Worm (Caenorhabditis elegans) whole organism, L4 larva: ENCODE data around the gene ivph-3.
A peak's percentile ranks its signal among the peaks of the same experiment; 100 is the strongest.

ENCODE experiments used
- D1046.2 ChIP-seq: fragments of 200-800 bp; sonication (Bioruptor generic); IDR thresholded peaks from 2 replicates; pipeline ENCODE4 v1.3.6; 2022; ENCODE audit warnings: missing genetic modification characterization, missing compliant biosample characterization
- F10B5.3 ChIP-seq: sonication (generic microtip); optimal IDR thresholded peaks from 2 replicates; lab custom pipeline; 2016; ENCODE audit warnings: mild to moderate bottlenecking, missing genetic modification characterization, missing compliant biosample characterization
- F37D6.2 ChIP-seq: sonication (generic microtip); optimal IDR thresholded peaks from 2 replicates; lab custom pipeline; 2016; ENCODE audit warnings: mild to moderate bottlenecking, missing genetic modification characterization, missing compliant biosample characterization
- F49E8.2 ChIP-seq: sonication (generic microtip); optimal IDR thresholded peaks from 2 replicates; lab custom pipeline; 2016; ENCODE audit warnings: missing compliant biosample characterization, mild to moderate bottlenecking, missing genetic modification characterization, borderline replicate concordance
- Y48G9A.11 ChIP-seq: fragments of 200-800 bp; sonication (Bioruptor generic); IDR thresholded peaks from 2 replicates; pipeline ENCODE4 v1.3.6; 2022; ENCODE audit warnings: missing genetic modification reagents, missing genetic modification characterization, missing compliant biosample characterization
- Y75B8A.6 ChIP-seq: fragments of 200-800 bp; sonication (Bioruptor generic); IDR thresholded peaks from 2 replicates; pipeline ENCODE4 v1.3.6; 2022; ENCODE audit warnings: missing genetic modification reagents, missing genetic modification characterization, missing compliant biosample characterization
- ZK546.5 ChIP-seq, 2 experiments: sonication (generic microtip); optimal IDR thresholded peaks; 2 replicates each; lab custom pipeline; 2017; ENCODE audit warnings: missing biosample characterization in 2 of 2, missing genetic modification characterization in 2 of 2
- arid-1 ChIP-seq: fragments of 200-800 bp; sonication (Bioruptor generic); conservative IDR thresholded peaks from 2 replicates; pipeline ENCODE4 v1.3.6; 2022; ENCODE audit warnings: missing genetic modification reagents, missing genetic modification characterization, missing compliant biosample characterization
- ceh-20 ChIP-seq: fragments of 200-800 bp; sonication (Bioruptor generic); IDR thresholded peaks from 2 replicates; pipeline ENCODE4 v1.3.6; 2022; ENCODE audit warnings: missing genetic modification reagents, missing genetic modification characterization, missing compliant biosample characterization
- ceh-44 ChIP-seq: fragments of 200-800 bp; sonication (Bioruptor generic); IDR thresholded peaks from 2 replicates; pipeline ENCODE4 v1.3.6; 2022; ENCODE audit warnings: missing genetic modification reagents, missing genetic modification characterization, missing compliant biosample characterization
- ctbp-1 ChIP-seq: fragments of 200-800 bp; sonication (Bioruptor generic); IDR thresholded peaks from 2 replicates; pipeline ENCODE4 v1.3.6; 2022; ENCODE audit warnings: missing genetic modification reagents, missing genetic modification characterization, missing compliant biosample characterization
- daf-16 ChIP-seq, 3 experiments: sonication (generic microtip); optimal IDR thresholded peaks; 2 replicates each; lab custom pipeline; 2016 to 2017; ENCODE audit warnings: missing genetic modification characterization in 3 of 3, missing genetic modification reagents in 3 of 3, mild to moderate bottlenecking in 2 of 3, missing compliant biosample characterization in 2 of 3, missing biosample characterization in 1 of 3, moderate library complexity in 1 of 3
- dmd-6 ChIP-seq: fragments of 200-800 bp; sonication (Bioruptor generic); IDR thresholded peaks from 2 replicates; pipeline ENCODE4 v1.3.6; 2022; ENCODE audit warnings: missing genetic modification reagents, missing genetic modification characterization, missing compliant biosample characterization
- duxl-1 ChIP-seq: sonication (generic microtip); optimal IDR thresholded peaks from 2 replicates; lab custom pipeline; 2016; ENCODE audit warnings: mild to moderate bottlenecking, missing genetic modification characterization, moderate library complexity, missing compliant biosample characterization; ENCODE audit not compliant: poor library complexity
- hif-1 ChIP-seq, 2 experiments: sonication (generic microtip); optimal IDR thresholded peaks; 2 replicates each; lab custom pipeline; 2016 to 2017; ENCODE audit warnings: missing compliant biosample characterization in 2 of 2, missing genetic modification characterization in 2 of 2, missing genetic modification reagents in 2 of 2, missing genotype in 2 of 2, mild to moderate bottlenecking in 1 of 2
- hlh-11 ChIP-seq: fragments of 200-800 bp; sonication (Bioruptor generic); optimal IDR thresholded peaks from 2 replicates; lab custom pipeline; 2018; ENCODE audit warnings: mild to moderate bottlenecking, missing genetic modification characterization, missing compliant biosample characterization
- hlh-30 ChIP-seq: sonication (generic microtip); optimal IDR thresholded peaks from 2 replicates; lab custom pipeline; 2017; ENCODE audit warnings: antibody characterized with exemption, mild to moderate bottlenecking, missing genetic modification characterization, missing compliant biosample characterization; ENCODE audit not compliant: insufficient read depth
- hmg-1.1 ChIP-seq: fragments of 200-800 bp; sonication (Bioruptor generic); IDR thresholded peaks from 2 replicates; pipeline ENCODE4 v1.3.6; 2022; ENCODE audit warnings: missing genetic modification reagents, missing genetic modification characterization, missing compliant biosample characterization
- jun-1 ChIP-seq: fragments of 150-350 bp; optimal IDR thresholded peaks from 2 replicates; lab custom pipeline; 2014; ENCODE audit warnings: missing biosample characterization, missing genetic modification reagents, missing genetic modification characterization
- lim-7 ChIP-seq: fragments of 200-800 bp; sonication (Bioruptor generic); IDR thresholded peaks from 2 replicates; pipeline ENCODE4 v1.3.6; 2022; ENCODE audit warnings: missing genetic modification characterization, missing compliant biosample characterization
- lin-29 ChIP-seq: fragments of 200-800 bp; sonication (Bioruptor generic); IDR thresholded peaks from 2 replicates; pipeline ENCODE4 v1.3.6; 2022; ENCODE audit warnings: missing genetic modification reagents, missing genetic modification characterization, missing compliant biosample characterization
- lin-38 ChIP-seq: fragments of 200-800 bp; sonication (Bioruptor generic); IDR thresholded peaks from 2 replicates; pipeline ENCODE4 v1.3.6; 2022; ENCODE audit warnings: missing genetic modification reagents, missing genetic modification characterization, missing compliant biosample characterization
- lir-3 ChIP-seq: sonication (generic microtip); optimal IDR thresholded peaks from 2 replicates; lab custom pipeline; 2016; ENCODE audit warnings: mild to moderate bottlenecking, missing genetic modification characterization, missing compliant biosample characterization
- lsy-2 ChIP-seq, 2 experiments: fragments of 150-350 bp in 1 of 2; sonication (generic microtip) in 1 of 2; optimal IDR thresholded peaks; 2 replicates each; lab custom pipeline; 2014 to 2017; ENCODE audit warnings: missing biosample characterization in 2 of 2, missing genetic modification characterization in 2 of 2
- madf-5 ChIP-seq, 2 experiments: fragments of 200-800 bp; sonication (Bioruptor generic); IDR thresholded peaks; 2 replicates each; pipeline ENCODE4 v1.3.6; 2022; ENCODE audit warnings: missing compliant biosample characterization in 2 of 2, missing genetic modification characterization in 2 of 2
- madf-9 ChIP-seq: fragments of 200-800 bp; sonication (Bioruptor generic); conservative IDR thresholded peaks from 2 replicates; pipeline ENCODE4 v1.3.6; 2022; ENCODE audit warnings: missing genetic modification reagents, missing genetic modification characterization, missing compliant biosample characterization
- mep-1 ChIP-seq: fragments of 150-350 bp; sonication (generic microtip); optimal IDR thresholded peaks from 3 replicates; lab custom pipeline; 2014; ENCODE audit warnings: missing biosample characterization, missing genetic modification characterization
- mes-2 ChIP-seq: sonication (generic microtip); optimal IDR thresholded peaks from 2 replicates; lab custom pipeline; 2016; ENCODE audit warnings: missing genotype, mild to moderate bottlenecking, missing genetic modification characterization, missing compliant biosample characterization; ENCODE audit not compliant: poor library complexity, severe bottlenecking
- mxl-2 ChIP-seq: fragments of 200-800 bp; sonication (Bioruptor generic); conservative IDR thresholded peaks from 2 replicates; pipeline ENCODE4 v1.3.6; 2022; ENCODE audit warnings: missing genetic modification reagents, missing genetic modification characterization, missing compliant biosample characterization
- nhr-10 ChIP-seq: fragments of 150-350 bp; optimal IDR thresholded peaks from 2 replicates; lab custom pipeline; 2014; ENCODE audit warnings: missing biosample characterization, missing genetic modification characterization
- nhr-102 ChIP-seq: sonication (generic microtip); optimal IDR thresholded peaks from 2 replicates; lab custom pipeline; 2016; ENCODE audit warnings: mild to moderate bottlenecking, missing genetic modification characterization, moderate library complexity, missing compliant biosample characterization
- nhr-25 ChIP-seq: sonication (generic microtip); optimal IDR thresholded peaks from 2 replicates; lab custom pipeline; 2017; ENCODE audit warnings: missing genetic modification characterization, mild to moderate bottlenecking, missing compliant biosample characterization, antibody characterized with exemption, moderate library complexity, borderline replicate concordance; ENCODE audit not compliant: insufficient read depth
- nhr-28 ChIP-seq: fragments of 150-350 bp; optimal IDR thresholded peaks from 2 replicates; lab custom pipeline; 2014; ENCODE audit warnings: missing biosample characterization, missing genetic modification characterization
- nhr-48 ChIP-seq: sonication (generic microtip); optimal IDR thresholded peaks from 2 replicates; lab custom pipeline; 2016; ENCODE audit warnings: mild to moderate bottlenecking, missing genetic modification characterization, missing compliant biosample characterization
- php-3 ChIP-seq: fragments of 200-800 bp; sonication (Bioruptor generic); IDR thresholded peaks from 2 replicates; pipeline ENCODE4 v1.3.6; 2022; ENCODE audit warnings: missing genetic modification reagents, missing genetic modification characterization, missing compliant biosample characterization
- rbr-2 ChIP-seq: sonication (generic microtip); optimal IDR thresholded peaks from 2 replicates; lab custom pipeline; 2016; ENCODE audit warnings: missing genotype, missing genetic modification characterization, missing compliant biosample characterization
- set-16 ChIP-seq: fragments of 200-800 bp; sonication (Bioruptor generic); IDR thresholded peaks from 2 replicates; pipeline ENCODE4 v1.3.6; 2022; ENCODE audit warnings: missing genetic modification reagents, missing genetic modification characterization, missing compliant biosample characterization
- snpc-1.2 ChIP-seq: fragments of 200-800 bp; sonication (Bioruptor generic); IDR thresholded peaks from 2 replicates; pipeline ENCODE4 v1.3.6; 2022; ENCODE audit warnings: missing genetic modification reagents, missing genetic modification characterization, missing compliant biosample characterization
- tag-97 ChIP-seq: fragments of 200-800 bp; sonication (Bioruptor generic); IDR thresholded peaks from 2 replicates; pipeline ENCODE4 v1.3.6; 2022; ENCODE audit warnings: missing genetic modification characterization, missing compliant biosample characterization
- unc-130 ChIP-seq: sonication (generic microtip); optimal IDR thresholded peaks from 2 replicates; lab custom pipeline; 2016; ENCODE audit warnings: missing genetic modification reagents, missing genetic modification characterization, missing compliant biosample characterization
- zfp-2 ChIP-seq: sonication (generic microtip); optimal IDR thresholded peaks from 2 replicates; lab custom pipeline; 2016; ENCODE audit warnings: mild to moderate bottlenecking, missing genetic modification characterization, missing compliant biosample characterization
- zip-2 ChIP-seq: fragments of 150-350 bp; optimal IDR thresholded peaks from 2 replicates; lab custom pipeline; 2014; ENCODE audit warnings: missing biosample characterization, missing genetic modification characterization

Gene ivph-3

DNA sequence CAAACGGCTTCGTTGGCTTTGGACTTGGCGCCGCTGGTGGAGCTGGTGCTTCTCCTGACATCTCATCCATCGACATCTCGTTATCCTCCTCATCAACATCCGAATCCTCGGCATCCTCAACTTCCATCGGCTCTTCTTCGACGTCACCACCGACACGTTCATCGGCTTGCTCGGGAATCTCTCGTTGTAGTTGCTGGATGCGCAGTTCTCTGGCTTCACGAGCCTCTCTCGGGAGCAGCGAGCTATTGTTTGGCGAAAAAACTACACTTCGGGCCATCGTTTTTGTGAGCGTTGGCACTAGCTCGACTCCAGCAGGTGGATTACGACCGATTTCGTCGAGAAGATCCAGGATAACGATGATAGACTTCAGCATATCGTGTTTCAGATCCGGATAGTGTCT lies 7.5 kb upstream of the ivph-3 start:
- TF ChIP-seq set-16 (peak; percentile 63), nhr-28 (tag; lab: Kevin White, UChicago) (no peak)
- TF ChIP-seq, all 104 proteins: peak for 1

DNA sequence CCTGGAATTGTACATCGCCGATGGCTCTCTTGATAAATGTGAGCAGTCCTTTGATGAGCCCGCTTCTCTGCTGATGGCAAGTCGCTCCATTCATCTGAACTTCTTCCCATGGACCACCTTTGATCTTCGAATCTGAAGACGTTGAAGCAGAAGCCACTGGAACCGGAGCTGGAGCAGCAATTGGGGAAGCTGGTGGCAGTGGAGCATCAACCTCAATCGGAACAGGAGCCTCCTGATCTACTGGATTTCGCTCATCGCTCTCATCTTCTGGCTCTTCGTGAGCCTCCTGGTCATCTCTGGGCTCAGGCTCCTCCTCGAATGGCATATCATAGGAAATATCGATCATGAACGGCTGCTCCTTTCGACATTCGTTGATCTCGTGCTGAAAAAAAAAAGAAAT lies 6.6 kb upstream of the ivph-3 start:
- no peak for TF ChIP-seq unc-130 (GFP tag; lab: Kevin White, UChicago)
- TF ChIP-seq set-16, result peak; percentile 72

DNA sequence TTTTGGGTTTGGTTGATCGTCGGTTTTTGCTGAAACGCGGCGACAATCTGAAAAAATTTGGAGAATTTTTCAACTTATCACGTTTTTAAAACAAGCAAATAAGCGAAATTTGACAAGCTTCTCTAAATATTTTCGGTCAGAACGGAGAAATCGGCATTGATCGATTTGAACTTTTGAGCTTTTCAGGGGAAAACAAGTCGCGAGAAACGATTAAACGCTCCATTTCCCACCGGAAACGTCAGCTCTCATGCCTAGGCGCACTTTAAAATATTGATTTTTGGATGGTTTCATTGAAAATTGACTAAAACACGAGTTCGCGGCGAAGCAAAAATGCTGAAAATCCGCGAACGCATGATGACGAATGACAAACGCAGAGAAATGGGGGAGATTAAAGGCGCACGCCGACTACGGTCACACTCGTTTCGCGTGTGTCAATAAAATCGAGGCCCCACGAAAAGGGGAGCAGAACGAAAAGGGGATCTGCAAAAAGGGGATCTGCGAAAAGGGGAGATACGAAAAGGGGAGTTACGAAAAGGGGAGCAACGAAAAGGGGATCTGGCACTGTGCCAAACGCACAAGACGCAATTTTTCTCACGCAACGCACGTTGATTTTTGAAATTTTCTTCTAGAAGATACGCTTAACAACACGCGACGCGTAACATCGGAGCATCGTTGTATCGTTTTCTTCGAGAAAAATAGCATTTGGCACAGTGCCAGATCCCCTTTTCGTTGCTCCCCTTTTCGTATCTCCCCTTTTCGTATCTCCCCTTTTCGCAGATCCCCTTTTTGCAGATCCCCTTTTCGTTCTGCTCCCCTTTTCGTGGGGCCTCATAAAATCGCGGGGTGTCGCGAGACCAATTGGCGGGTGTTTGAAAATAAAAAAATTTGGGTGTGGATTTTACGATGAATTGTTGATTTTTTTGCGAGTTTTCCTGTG lies 3.2 kb upstream of the ivph-3 start, which contains the start of gene eel-1:
Gene eel-1, minus strand, starts transcription at position 51 of the 937 bp plus-strand sequence.
- peak; percentile 82 for TF ChIP-seq zfp-2 (tag; lab: Kevin White, UChicago)
- TF ChIP-seq ZK546.5 (tag; optimal IDR thresholded peaks at IDR 0.05; lab: Kevin White, UChicago), result peak in 1 of 2 experiments; percentile 35
- peak; percentile 93 for TF ChIP-seq snpc-1.2
- peak; percentile 98 for TF ChIP-seq Y75B8A.6 (GFP tag; lab: Robert Waterston, UW)
- peak; percentile 98 for TF ChIP-seq madf-5 (GFP tag; IDR thresholded peaks at IDR 0.05; lab: Robert Waterston, UW)
- peak; percentile 97 for TF ChIP-seq mep-1 (tag; lab: Kevin White, UChicago)
- peak; percentile 99 for TF ChIP-seq madf-9
- TF ChIP-seq daf-16 (GFP tag; optimal IDR thresholded peaks at IDR 0.05; lab: Kevin White, UChicago), result peak; percentile 38 to 75
- peak; percentile 62 for TF ChIP-seq daf-16 (tag; optimal IDR thresholded peaks at IDR 0.05; lab: Kevin White, UChicago)
- TF ChIP-seq lin-38 (GFP tag; lab: Robert Waterston, UW), result peak; percentile 98
- peak; percentile 81 for TF ChIP-seq set-16
- TF ChIP-seq hlh-30 (tag; lab: Kevin White, UChicago), result peak; percentile 89
- TF ChIP-seq duxl-1 (tag; lab: Kevin White, UChicago), result peak; percentile 88
- TF ChIP-seq D1046.2 (GFP tag; lab: Robert Waterston, UW), result peak; percentile 100
- TF ChIP-seq arid-1 (GFP tag; lab: Robert Waterston, UW), result peak; percentile 98
- peak; percentile 96 for TF ChIP-seq hmg-1.1
- TF ChIP-seq lir-3, result peak; percentile 73
- TF ChIP-seq hif-1 (tag; optimal IDR thresholded peaks at IDR 0.05; lab: Kevin White, UChicago), result peak; percentile 53 to 85
- peak; percentile 95 for TF ChIP-seq rbr-2
- TF ChIP-seq mes-2 (tag; lab: Kevin White, UChicago), result peak; percentile 98
- peak; percentile 73 for TF ChIP-seq jun-1 (tag; lab: Kevin White, UChicago)
- peak; percentile 100 for TF ChIP-seq php-3
- TF ChIP-seq zip-2 (tag; lab: Kevin White, UChicago), result peak; percentile 52
- peak; percentile 84 for TF ChIP-seq F49E8.2 (tag; lab: Kevin White, UChicago)
- TF ChIP-seq mxl-2 (GFP tag; lab: Robert Waterston, UW), result peak; percentile 91
- peak; percentile 52 for TF ChIP-seq F10B5.3
- TF ChIP-seq nhr-25, result peak; percentile 82
- peak; percentile 56 for TF ChIP-seq nhr-28 (tag; lab: Kevin White, UChicago)
- TF ChIP-seq F37D6.2 (tag; lab: Kevin White, UChicago), result peak; percentile 93
- TF ChIP-seq Y48G9A.11 (GFP tag; lab: Robert Waterston, UW), result peak; percentile 96
- peak; percentile 100 for TF ChIP-seq ceh-44 (GFP tag; lab: Robert Waterston, UW)
- TF ChIP-seq hlh-11 (tag; lab: Kevin White, UChicago), result peak; percentile 87
- peak; percentile 98 to 99 for TF ChIP-seq lsy-2 (tag; optimal IDR thresholded peaks at IDR 0.05; lab: Kevin White, UChicago)
- TF ChIP-seq nhr-10 (tag; lab: Kevin White, UChicago), result peak; percentile 75
- TF ChIP-seq ctbp-1 (GFP tag; lab: Robert Waterston, UW), result peak; percentile 97
- peak; percentile 95 for TF ChIP-seq tag-97 (GFP tag; lab: Robert Waterston, UW)
- peak; percentile 90 for TF ChIP-seq lim-7 (GFP tag; lab: Robert Waterston, UW)
- TF ChIP-seq nhr-102 (tag; lab: Kevin White, UChicago), result peak; percentile 90
- peak; percentile 98 for TF ChIP-seq dmd-6 (GFP tag; lab: Robert Waterston, UW)
- peak; percentile 95 for TF ChIP-seq lin-29 (GFP tag; lab: Robert Waterston, UW)
- TF ChIP-seq nhr-48 (tag; lab: Kevin White, UChicago), result peak; percentile 82
- peak; percentile 99 for TF ChIP-seq ceh-20
